Fruit fly (Drosophila melanogaster) whole organism, adult: ENCODE measurements around the gene Ugt37C2.

Experiments used
- CG5204 ChIP-seq: fragments of 200-800 bp; sonication (Bioruptor generic); optimal IDR thresholded peaks from 2 replicates; lab custom pipeline; 2016; ENCODE audit warnings: missing biosample characterization, missing genetic modification characterization
- kay ChIP-seq: fragments of 200-800 bp; sonication (Bioruptor generic); peaks from one replicate; lab custom pipeline; 2016; ENCODE audit warnings: missing biosample characterization, missing genetic modification characterization, borderline replicate concordance
- ovo ChIP-seq: fragments of 200-800 bp; sonication (Bioruptor generic); optimal IDR thresholded peaks from 2 replicates; lab custom pipeline; 2016; ENCODE audit warnings: missing biosample characterization, missing genetic modification characterization

DNA sequence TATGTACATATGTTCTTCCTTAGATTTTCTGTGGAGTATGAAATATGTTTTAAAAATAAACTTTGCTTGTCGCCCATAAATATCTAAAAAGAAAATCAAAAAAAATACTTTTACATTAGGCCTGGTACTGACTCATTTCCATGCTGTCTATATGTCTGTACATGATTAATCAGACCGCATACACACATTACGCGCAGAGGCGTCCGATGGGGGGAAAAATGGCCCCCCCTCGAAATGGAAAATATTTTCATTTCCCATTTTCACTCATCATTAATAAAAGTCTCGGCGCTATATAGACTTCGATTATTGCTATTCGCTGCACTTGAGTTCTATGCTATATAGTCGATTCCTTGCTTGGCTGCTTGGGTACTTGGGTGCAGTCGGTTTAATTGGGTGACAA, 32.1 kb upstream of the Ugt37C2 start:
- no peak for TF ChIP-seq ovo
- TF ChIP-seq CG5204 (GFP tag; lab: Kevin White, UChicago), result no peak
- no peak for TF ChIP-seq kay (GFP tag; lab: Kevin White, UChicago)
